Worm (Caenorhabditis elegans) whole organism, L4 larva: ENCODE data around the gene C44H9.6.

ENCODE experiments used
- F10B5.3 ChIP-seq: sonication (generic microtip); optimal IDR thresholded peaks from 2 replicates; lab custom pipeline; 2016; ENCODE audit warnings: mild to moderate bottlenecking, missing genetic modification characterization, missing compliant biosample characterization
- F26F4.8 ChIP-seq: fragments of 200-800 bp; sonication (Bioruptor generic); conservative IDR thresholded peaks from 2 replicates; pipeline ENCODE4 v1.3.6; 2022; ENCODE audit warnings: missing genetic modification characterization, missing compliant biosample characterization
- ama-1 ChIP-seq: fragments of 150-350 bp; optimal IDR thresholded peaks from 2 replicates; lab custom pipeline; 2014; ENCODE audit warnings: inconsistent platforms, mixed read lengths

- TF ChIP-seq ama-1 (no peak), F10B5.3 (tag; lab: Kevin White, UChicago) (no peak), F26F4.8 (no peak)
Measured at ce11 chrV:12845247-12845646, at the start of gene C44H9.6.
